Worm (Caenorhabditis elegans) whole organism, L4 larva: ENCODE measurements around the gene rab-39.

Experiments used
- aly-2 ChIP-seq: sonication (generic microtip); optimal IDR thresholded peaks from 2 replicates; lab custom pipeline; 2018; ENCODE audit warnings: missing biosample characterization, missing genetic modification characterization
- ces-1 ChIP-seq: fragments of 150-350 bp; sonication (generic microtip); optimal IDR thresholded peaks from 4 replicates; lab custom pipeline; 2014; ENCODE audit warnings: missing biosample characterization, missing genetic modification reagents, missing genetic modification characterization
- cey-2 ChIP-seq: sonication (generic microtip); optimal IDR thresholded peaks from 3 replicates; lab custom pipeline; 2017; ENCODE audit warnings: missing genetic modification characterization, mild to moderate bottlenecking, missing compliant biosample characterization, antibody characterized with exemption, borderline replicate concordance; ENCODE audit not compliant: insufficient read depth
- hlh-30 ChIP-seq: sonication (generic microtip); optimal IDR thresholded peaks from 2 replicates; lab custom pipeline; 2017; ENCODE audit warnings: antibody characterized with exemption, mild to moderate bottlenecking, missing genetic modification characterization, missing compliant biosample characterization; ENCODE audit not compliant: insufficient read depth
- mep-1 ChIP-seq: fragments of 150-350 bp; sonication (generic microtip); optimal IDR thresholded peaks from 3 replicates; lab custom pipeline; 2014; ENCODE audit warnings: missing biosample characterization, missing genetic modification characterization
- nhr-237 ChIP-seq: sonication (generic microtip); optimal IDR thresholded peaks from 2 replicates; lab custom pipeline; 2017; ENCODE audit warnings: missing biosample characterization, missing genetic modification characterization
- nhr-77 ChIP-seq: fragments of 150-350 bp; optimal IDR thresholded peaks from 2 replicates; lab custom pipeline; 2014; ENCODE audit warnings: missing biosample characterization, missing genetic modification characterization
- pqm-1 ChIP-seq: sonication (generic microtip); optimal IDR thresholded peaks from 2 replicates; lab custom pipeline; 2017; ENCODE audit warnings: missing biosample characterization, missing genetic modification characterization
- saeg-2 ChIP-seq: fragments of 200-800 bp; sonication (Bioruptor generic); IDR thresholded peaks from 2 replicates; pipeline ENCODE4 v1.3.6; 2022; ENCODE audit warnings: missing genetic modification reagents, missing genetic modification characterization, missing compliant biosample characterization
- skn-1 ChIP-seq: fragments of 150-350 bp; optimal IDR thresholded peaks from 2 replicates; lab custom pipeline; 2014; ENCODE audit warnings: missing biosample characterization, missing genetic modification characterization
- unc-39 ChIP-seq: sonication (generic microtip); optimal IDR thresholded peaks from 2 replicates; lab custom pipeline; 2017; ENCODE audit warnings: missing biosample characterization, missing genetic modification characterization

ce11 chrII:9279016-9279415 is 43.7 kb downstream of the rab-39 start:
- TF ChIP-seq skn-1 (no peak), nhr-77 (tag; lab: Kevin White, UChicago) (no peak), saeg-2 (GFP tag; lab: Robert Waterston, UW) (no peak), pqm-1 (no peak), nhr-237 (tag; lab: Kevin White, UChicago) (no peak), hlh-30 (tag; lab: Kevin White, UChicago) (no peak), unc-39 (tag; lab: Kevin White, UChicago) (no peak), cey-2 (tag; lab: Kevin White, UChicago) (no peak), ces-1 (GFP tag; lab: Kevin White, UChicago) (no peak), aly-2 (no peak), mep-1 (tag; lab: Kevin White, UChicago) (no peak)
